Worm (Caenorhabditis elegans): Measurements from ENCODE around the gene lias-1.
"Not testable (repeated sequence)": the region's sequence is repeated elsewhere in the genome, so short reads cannot be mapped to it uniquely, and the experiment has no call there.

lias-1 gene

DNA sequence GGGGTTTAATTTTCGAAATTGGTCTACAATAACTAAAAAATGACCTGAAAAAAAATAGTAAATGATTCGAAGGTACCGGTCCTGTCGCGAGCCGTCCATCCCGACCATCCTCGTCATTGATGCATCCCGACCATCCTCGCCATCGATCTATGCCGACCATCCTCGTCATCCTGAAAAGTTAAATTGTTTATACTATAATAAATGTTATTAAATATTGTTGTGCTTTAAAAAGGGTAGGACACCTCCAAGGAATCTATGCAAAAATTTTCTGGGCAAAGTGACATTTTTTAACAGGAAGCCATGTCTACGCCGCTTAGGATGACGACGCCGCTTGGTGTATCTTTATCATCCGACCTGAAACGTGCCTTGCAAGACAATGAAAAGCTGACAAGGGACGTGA lies 50.9 kb downstream of the lias-1 start, which contains the start of gene C34C12.1:
Gene C34C12.1 (plus strand): TSS at position 301 of the 400 bp plus-strand sequence.
- TF ChIP-seq nhr-6, ceh-16, nhr-25 (tag; optimal IDR thresholded peaks at IDR 0.05): not testable (repeated sequence)
